Worm (Caenorhabditis elegans): ENCODE results near the gene F38B7.3.

ce11 chrV:11580826-11581225, 31.9 kb downstream of the F38B7.3 start, which contains the start of gene srx-90:
- TF ChIP-seq egl-27 (tag; optimal IDR thresholded peaks at IDR 0.05), result no peak
- no peak for TF ChIP-seq nhr-11 (tag; optimal IDR thresholded peaks at IDR 0.05)
- TF ChIP-seq pqm-1 (tag; optimal IDR thresholded peaks at IDR 0.05), result no peak
- no peak for TF ChIP-seq nhr-28 (tag; optimal IDR thresholded peaks at IDR 0.05)
- TF ChIP-seq ceh-82 (tag; optimal IDR thresholded peaks at IDR 0.05), result no peak
